Fruit fly (Drosophila melanogaster) whole organism, embryonic: ENCODE data around the gene r-cup.

ENCODE experiments used
- Abd-B ChIP-seq: fragments of 200-800 bp; sonication (Bioruptor generic); optimal IDR thresholded peaks from 2 replicates; lab custom pipeline; 2018; ENCODE audit warnings: missing biosample characterization, mild to moderate bottlenecking, missing genetic modification characterization, moderate library complexity
- Atf6 ChIP-seq: fragments of 200-800 bp; sonication (Bioruptor generic); IDR thresholded peaks from 2 replicates; pipeline ENCODE4 v1.3.6; 2022; ENCODE audit warnings: missing biosample characterization, missing genetic modification characterization
- CG1024 ChIP-seq: fragments of 200-800 bp; sonication (Bioruptor generic); IDR thresholded peaks from 2 replicates; pipeline ENCODE4 v1.3.6; 2022; ENCODE audit warnings: missing biosample characterization, missing genetic modification characterization
- CG10321 ChIP-seq: fragments of 200-800 bp; sonication (Bioruptor generic); IDR thresholded peaks from 2 replicates; pipeline ENCODE4 v1.3.6; 2022; ENCODE audit warnings: missing biosample characterization, missing genetic modification characterization
- CG10366 ChIP-seq: fragments of 200-800 bp; sonication (Bioruptor generic); IDR thresholded peaks from 2 replicates; pipeline ENCODE4 v1.3.6; 2022; ENCODE audit warnings: missing biosample characterization, missing genetic modification characterization
- CG10654 ChIP-seq: fragments of 200-800 bp; sonication (Bioruptor generic); optimal IDR thresholded peaks from 2 replicates; lab custom pipeline; 2016; ENCODE audit warnings: missing biosample characterization, missing genetic modification characterization
- CG1233 ChIP-seq: fragments of 200-800 bp; sonication (Bioruptor generic); optimal IDR thresholded peaks from 4 replicates; lab custom pipeline; 2018; ENCODE audit warnings: missing biosample characterization, mild to moderate bottlenecking, missing genetic modification characterization
- CG13624 ChIP-seq: fragments of 200-800 bp; sonication (Bioruptor generic); optimal IDR thresholded peaks from 2 replicates; lab custom pipeline; 2016; ENCODE audit warnings: missing biosample characterization, missing genetic modification characterization
- CG13775 ChIP-seq: fragments of 200-800 bp; sonication (Bioruptor generic); optimal IDR thresholded peaks from 3 replicates; lab custom pipeline; 2017; ENCODE audit warnings: missing biosample characterization, mild to moderate bottlenecking, missing genetic modification characterization
- CG13894 ChIP-seq: fragments of 200-800 bp; sonication (Bioruptor generic); optimal IDR thresholded peaks from 3 replicates; lab custom pipeline; 2018; ENCODE audit warnings: missing biosample characterization, mild to moderate bottlenecking, missing genetic modification characterization, moderate library complexity
- CG14667 ChIP-seq: fragments of 200-800 bp; sonication (Bioruptor generic); IDR thresholded peaks from 2 replicates; pipeline ENCODE4 v1.3.6; 2022; ENCODE audit warnings: missing biosample characterization, missing genetic modification characterization
- CG1647 ChIP-seq: fragments of 200-800 bp; sonication (Bioruptor generic); optimal IDR thresholded peaks from 3 replicates; lab custom pipeline; 2016; ENCODE audit warnings: missing biosample characterization, missing genetic modification characterization
- CG17612 ChIP-seq: fragments of 200-800 bp; sonication (Bioruptor generic); IDR thresholded peaks from 2 replicates; pipeline ENCODE4 v1.3.6; 2022; ENCODE audit warnings: missing biosample characterization, missing genetic modification characterization
- CG18476 ChIP-seq: fragments of 200-800 bp; sonication (Bioruptor generic); optimal IDR thresholded peaks from 2 replicates; lab custom pipeline; 2016; ENCODE audit warnings: missing biosample characterization, mild to moderate bottlenecking, missing genetic modification characterization
- CG33557 ChIP-seq: fragments of 200-800 bp; sonication (Bioruptor generic); optimal IDR thresholded peaks from 2 replicates; lab custom pipeline; 2019; ENCODE audit warnings: missing biosample characterization, mild to moderate bottlenecking, missing genetic modification characterization, moderate library complexity
- CG4360 ChIP-seq: fragments of 200-800 bp; sonication (Bioruptor generic); IDR thresholded peaks from 2 replicates; pipeline ENCODE4 v1.3.6; 2022; ENCODE audit warnings: missing biosample characterization, missing genetic modification characterization
- CG43689 ChIP-seq: fragments of 200-800 bp; sonication (Bioruptor generic); IDR thresholded peaks from 2 replicates; pipeline ENCODE4 v1.3.6; 2022; ENCODE audit warnings: missing biosample characterization, missing genetic modification characterization
- CG4424 ChIP-seq: fragments of 200-800 bp; sonication (Bioruptor generic); optimal IDR thresholded peaks from 3 replicates; lab custom pipeline; 2016; ENCODE audit warnings: missing biosample characterization, missing genetic modification characterization
- CG4617 ChIP-seq: fragments of 200-800 bp; sonication (Bioruptor generic); optimal IDR thresholded peaks from 3 replicates; lab custom pipeline; 2016; ENCODE audit warnings: missing biosample characterization, missing genetic modification characterization, borderline replicate concordance
- CG4730 ChIP-seq: fragments of 200-800 bp; sonication (Bioruptor generic); IDR thresholded peaks from 2 replicates; pipeline ENCODE4 v1.3.6; 2022; ENCODE audit warnings: missing biosample characterization, missing genetic modification characterization
- CG6272 ChIP-seq: fragments of 200-800 bp; sonication (Bioruptor generic); IDR thresholded peaks from 2 replicates; pipeline ENCODE4 v1.3.6; 2022; ENCODE audit warnings: missing biosample characterization, missing genetic modification characterization
- CkIIα-i1 ChIP-seq: fragments of 200-800 bp; sonication (Bioruptor generic); IDR thresholded peaks from 2 replicates; pipeline ENCODE4 v1.3.6; 2022; ENCODE audit warnings: missing biosample characterization, missing genetic modification characterization
- Dfd ChIP-seq, 2 experiments: fragments of >200 bp; optimal IDR thresholded peaks; 2 replicates each; lab custom pipeline; 2017; ENCODE audit warnings: missing biosample characterization in 2 of 2, missing genetic modification characterization in 2 of 2
- Fer2 ChIP-seq: fragments of 200-800 bp; sonication (Bioruptor generic); optimal IDR thresholded peaks from 2 replicates; lab custom pipeline; 2018; ENCODE audit warnings: missing biosample characterization, mild to moderate bottlenecking, missing genetic modification characterization, moderate library complexity
- GATAe ChIP-seq: fragments of 200-800 bp; sonication (Bioruptor generic); conservative IDR thresholded peaks from 2 replicates; pipeline ENCODE4 v1.3.6; 2022; ENCODE audit warnings: missing biosample characterization, missing genetic modification characterization
- HmgD ChIP-seq: fragments of 200-800 bp; sonication (Bioruptor generic); optimal IDR thresholded peaks from 3 replicates; lab custom pipeline; 2016; ENCODE audit warnings: missing biosample characterization, missing genetic modification characterization
- Mad ChIP-seq: fragments of 200-800 bp; sonication (Bioruptor generic); optimal IDR thresholded peaks from 2 replicates; lab custom pipeline; 2016; ENCODE audit warnings: missing biosample characterization, missing genetic modification characterization
- Mes4 ChIP-seq: fragments of 200-800 bp; sonication (Bioruptor generic); optimal IDR thresholded peaks from 2 replicates; lab custom pipeline; 2016; ENCODE audit warnings: missing biosample characterization, missing genetic modification characterization
- Pdp1 ChIP-seq, 2 experiments: fragments of 200-800 bp; sonication (Bioruptor generic); optimal IDR thresholded peaks; 3 replicates each; lab custom pipeline; 2016; ENCODE audit warnings: missing biosample characterization in 2 of 2, missing genetic modification characterization in 2 of 2, mild to moderate bottlenecking in 1 of 2, moderate library complexity in 1 of 2
- Rfx ChIP-seq: fragments of 200-800 bp; sonication (Bioruptor generic); IDR thresholded peaks from 2 replicates; pipeline ENCODE4 v1.3.6; 2022; ENCODE audit warnings: missing biosample characterization, missing genetic modification characterization
- Sin3A ChIP-seq: fragments of >200 bp; optimal IDR thresholded peaks from 2 replicates; lab custom pipeline; 2018
- Vsx1 ChIP-seq: fragments of 200-800 bp; sonication (Bioruptor generic); optimal IDR thresholded peaks from 2 replicates; lab custom pipeline; 2017; ENCODE audit warnings: missing biosample characterization, mild to moderate bottlenecking, missing genetic modification characterization, missing genetic modification reagents
- cas ChIP-seq: fragments of 200-800 bp; sonication (Bioruptor generic); IDR thresholded peaks from 2 replicates; pipeline ENCODE4 v1.3.6; 2022; ENCODE audit warnings: missing biosample characterization, missing genetic modification characterization
- chm ChIP-seq: fragments of 200-800 bp; sonication (Bioruptor generic); IDR thresholded peaks from 2 replicates; pipeline ENCODE4 v1.3.6; 2022; ENCODE audit warnings: missing biosample characterization, missing genetic modification characterization
- croc ChIP-seq: fragments of 200-800 bp; sonication (Bioruptor generic); conservative IDR thresholded peaks from 3 replicates; pipeline ENCODE4 v1.3.6; 2022; ENCODE audit warnings: missing biosample characterization, missing genetic modification characterization
- dati ChIP-seq: fragments of 200-800 bp; sonication (Bioruptor generic); IDR thresholded peaks from 2 replicates; pipeline ENCODE4 v1.3.6; 2022; ENCODE audit warnings: missing biosample characterization, missing genetic modification characterization
- ems ChIP-seq: fragments of 200-800 bp; sonication (Bioruptor generic); optimal IDR thresholded peaks from 3 replicates; lab custom pipeline; 2016; ENCODE audit warnings: missing biosample characterization, missing genetic modification characterization
- gce ChIP-seq: fragments of 200-800 bp; sonication (Bioruptor generic); IDR thresholded peaks from 3 replicates; pipeline ENCODE4 v1.3.6; 2022; ENCODE audit warnings: missing biosample characterization, missing genetic modification characterization
- gcm2 ChIP-seq: fragments of 200-800 bp; sonication (Bioruptor generic); optimal IDR thresholded peaks from 2 replicates; lab custom pipeline; 2016; ENCODE audit warnings: missing biosample characterization, missing genetic modification characterization
- grau ChIP-seq: fragments of 200-800 bp; optimal IDR thresholded peaks from 3 replicates; lab custom pipeline; 2019; ENCODE audit warnings: missing biosample characterization, mild to moderate bottlenecking, missing genetic modification characterization, moderate library complexity
- her ChIP-seq: fragments of 200-800 bp; sonication (Bioruptor generic); optimal IDR thresholded peaks from 2 replicates; lab custom pipeline; 2016; ENCODE audit warnings: missing biosample characterization, missing genetic modification characterization
- nerfin-1 ChIP-seq: fragments of 200-800 bp; sonication (Bioruptor generic); optimal IDR thresholded peaks from 3 replicates; lab custom pipeline; 2019; ENCODE audit warnings: missing biosample characterization, mild to moderate bottlenecking, missing genetic modification characterization, moderate library complexity
- nom ChIP-seq: fragments of 200-800 bp; sonication (Bioruptor generic); optimal IDR thresholded peaks from 2 replicates; lab custom pipeline; 2017; ENCODE audit warnings: missing biosample characterization, missing genetic modification characterization, mild to moderate bottlenecking, moderate library complexity, missing genetic modification reagents
- oc ChIP-seq: fragments of 200-800 bp; sonication (Bioruptor generic); optimal IDR thresholded peaks from 2 replicates; lab custom pipeline; 2018; ENCODE audit warnings: missing biosample characterization, mild to moderate bottlenecking, missing genetic modification characterization, moderate library complexity
- psq ChIP-seq: fragments of 200-800 bp; sonication (Bioruptor generic); optimal IDR thresholded peaks from 2 replicates; lab custom pipeline; 2017; ENCODE audit warnings: missing biosample characterization, missing genetic modification characterization
- rib ChIP-seq: fragments of 200-800 bp; sonication (Bioruptor generic); IDR thresholded peaks from 2 replicates; pipeline ENCODE4 v1.3.6; 2022; ENCODE audit warnings: missing biosample characterization, missing genetic modification characterization
- sc ChIP-seq, 3 experiments: fragments of >200 bp in 2 of 3; fragments of 200-800 bp in 1 of 3; sonication (Bioruptor generic) in 1 of 3; optimal IDR thresholded peaks; 2 replicates in 2 of 3; 3 replicates in 1 of 3; lab custom pipeline; 2017; ENCODE audit warnings: mild to moderate bottlenecking in 1 of 3, missing biosample characterization in 1 of 3, missing genetic modification characterization in 1 of 3, missing genetic modification reagents in 1 of 3
- sd ChIP-seq: fragments of 200-800 bp; sonication (Bioruptor generic); optimal IDR thresholded peaks from 3 replicates; lab custom pipeline; 2018; ENCODE audit warnings: missing biosample characterization, mild to moderate bottlenecking, missing genetic modification characterization, moderate library complexity
- sens-2 ChIP-seq: fragments of 200-800 bp; sonication (Bioruptor generic); IDR thresholded peaks from 2 replicates; pipeline ENCODE4 v1.3.6; 2022; ENCODE audit warnings: missing biosample characterization, missing genetic modification characterization
- tio ChIP-seq: fragments of 200-800 bp; sonication (Bioruptor generic); optimal IDR thresholded peaks from 2 replicates; lab custom pipeline; 2017; ENCODE audit warnings: missing biosample characterization, missing genetic modification characterization, inconsistent platforms

The r-cup gene

dm6 chrX:21044831-21045447, 19.3 kb upstream of the r-cup start, which contains the start of gene Cbs (continued):
- TF ChIP-seq sc (optimal IDR thresholded peaks at IDR 0.05; lab: Kevin White, UChicago) (no peak), sc (GFP tag; optimal IDR thresholded peaks at IDR 0.05; lab: Kevin White, UChicago) (peak; percentile 23), Dfd (GFP tag; optimal IDR thresholded peaks at IDR 0.05; lab: Kevin White, UChicago) (no peak), CkIIα-i1 (no peak), Mad (GFP tag; lab: Kevin White, UChicago) (no peak), chm (peak; percentile 48; the same call in 1 of the 2 replicates), CG18476 (peak; percentile 1), CG13624 (no peak), CG33557 (peak; percentile 25), CG10654 (peak; percentile 54), CG4617 (no peak), Vsx1 (GFP tag; lab: Kevin White, UChicago) (no peak), cas (peak; percentile 50; the same call in 1 of the 2 replicates), CG13894 (no peak), dati (GFP tag; lab: Robert Waterston, UW) (no peak), CG4360 (GFP tag; lab: Robert Waterston, UW) (no peak; the same call in 1 of the 2 replicates), CG13775 (GFP tag; lab: Kevin White, UChicago) (peak; percentile 74), CG17612 (peak; percentile 61; the same call in 1 of the 2 replicates), nom (GFP tag; lab: Kevin White, UChicago) (no peak), gcm2 (no peak), tio (GFP tag; lab: Kevin White, UChicago) (peak; percentile 44), Pdp1 (GFP tag; optimal IDR thresholded peaks at IDR 0.05; lab: Kevin White, UChicago) (no peak), Sin3A (lab: Kevin White, UChicago) (no peak), CG14667 (GFP tag; lab: Robert Waterston, UW) (0 out of 2 replicates have a peak, but pooled peaks have one; percentile 18), nerfin-1 (tag; lab: Kevin White, UChicago) (peak; percentile 29), CG6272 (GFP tag; lab: Robert Waterston, UW) (peak; percentile 69), oc (no peak), rib (no peak), Fer2 (peak; percentile 40), sd (tag; lab: Kevin White, UChicago) (no peak), Rfx (GFP tag; lab: Robert Waterston, UW) (peak; percentile 86), CG4424 (GFP tag; lab: Kevin White, UChicago) (peak; percentile 48), CG10321 (peak; percentile 37; the same call in 1 of the 2 replicates), CG1233 (GFP tag; lab: Kevin White, UChicago) (peak; percentile 54), croc (peak; percentile 25; the same call in 2 of the 3 replicates), CG1024 (0 out of 2 replicates have a peak, but pooled peaks have one; percentile 32), CG43689 (GFP tag; lab: Robert Waterston, UW) (no peak), ems (GFP tag; lab: Kevin White, UChicago) (peak; percentile 27), CG10366 (GFP tag; lab: Robert Waterston, UW) (peak; percentile 64), her (GFP tag; lab: Kevin White, UChicago) (no peak), Abd-B (GFP tag; lab: Kevin White, UChicago) (peak; percentile 22), psq (GFP tag; lab: Kevin White, UChicago) (peak; percentile 15), CG1647 (GFP tag; lab: Kevin White, UChicago) (no peak), grau (tag; lab: Kevin White, UChicago) (peak; percentile 75), CG4730 (GFP tag; lab: Robert Waterston, UW) (peak; percentile 46; the same call in 1 of the 2 replicates), HmgD (GFP tag; lab: Kevin White, UChicago) (no peak), sens-2 (GFP tag; lab: Robert Waterston, UW) (0 out of 2 replicates have a peak, but pooled peaks have one; percentile 12), Atf6 (peak; percentile 67), GATAe (GFP tag; lab: Robert Waterston, UW) (no peak), gce (0 out of 3 replicates have a peak, but pooled peaks have one; percentile 29), Mes4 (GFP tag; lab: Kevin White, UChicago) (no peak)
